Fruit fly (Drosophila melanogaster) whole organism, prepupa: ENCODE measurements around the gene CG45413.

Experiments
- Blimp-1 ChIP-seq: fragments of 200-800 bp; sonication (Bioruptor generic); optimal IDR thresholded peaks from 3 replicates; lab custom pipeline; 2017; ENCODE audit warnings: missing biosample characterization, missing genetic modification characterization, mild to moderate bottlenecking, moderate library complexity, missing genetic modification reagents
- CG8319 ChIP-seq: fragments of 200-800 bp; sonication (Bioruptor generic); optimal IDR thresholded peaks from 3 replicates; lab custom pipeline; 2016; ENCODE audit warnings: missing biosample characterization, missing genetic modification characterization
- Ets21C ChIP-seq: fragments of 200-800 bp; sonication (Bioruptor generic); optimal IDR thresholded peaks from 3 replicates; lab custom pipeline; 2016; ENCODE audit warnings: missing biosample characterization, missing genetic modification characterization
- Hr38 ChIP-seq: sonication (Bioruptor generic); optimal IDR thresholded peaks from 2 replicates; lab custom pipeline; 2016; ENCODE audit warnings: missing biosample characterization, missing genetic modification characterization
- Lpt ChIP-seq: fragments of 200-800 bp; sonication (Bioruptor generic); optimal IDR thresholded peaks from 3 replicates; lab custom pipeline; 2016; ENCODE audit warnings: missing biosample characterization, missing genetic modification characterization
- topi ChIP-seq: fragments of 200-800 bp; sonication (Bioruptor generic); optimal IDR thresholded peaks from 3 replicates; lab custom pipeline; 2016; ENCODE audit warnings: missing biosample characterization, missing genetic modification characterization

- TF ChIP-seq CG8319 (GFP tag; lab: Kevin White, UChicago), result peak; percentile 35
- TF ChIP-seq Hr38 (GFP tag; lab: Kevin White, UChicago), result no peak
- peak; percentile 69 for TF ChIP-seq Lpt
- peak; percentile 26 for TF ChIP-seq Ets21C (GFP tag; lab: Kevin White, UChicago)
- no peak for TF ChIP-seq Blimp-1 (GFP tag; lab: Kevin White, UChicago)
- TF ChIP-seq topi (GFP tag; lab: Kevin White, UChicago), result peak; percentile 61
These were observed 32.2 kb upstream of the CG45413 start for dm6 chr3L:6963792-6964487.
